Worm (Caenorhabditis elegans) whole organism, L4 larva: Measurements from ENCODE around the gene F42D1.4.

Experiments used
- ZK337.2 ChIP-seq: fragments of 200-800 bp; sonication (Bioruptor generic); IDR thresholded peaks from 2 replicates; pipeline ENCODE4 v1.3.6; 2022; ENCODE audit warnings: missing genetic modification reagents, missing genetic modification characterization, missing compliant biosample characterization
- ama-1 ChIP-seq: fragments of 150-350 bp; optimal IDR thresholded peaks from 2 replicates; lab custom pipeline; 2014; ENCODE audit warnings: inconsistent platforms, mixed read lengths
- ctbp-1 ChIP-seq: fragments of 200-800 bp; sonication (Bioruptor generic); IDR thresholded peaks from 2 replicates; pipeline ENCODE4 v1.3.6; 2022; ENCODE audit warnings: missing genetic modification reagents, missing genetic modification characterization, missing compliant biosample characterization
- daf-12 ChIP-seq: fragments of 150-350 bp; optimal IDR thresholded peaks from 2 replicates; lab custom pipeline; 2014; ENCODE audit warnings: missing biosample characterization, missing genetic modification reagents, missing genetic modification characterization
- hif-1 ChIP-seq, 2 experiments: sonication (generic microtip); optimal IDR thresholded peaks; 2 replicates each; lab custom pipeline; 2016 to 2017; ENCODE audit warnings: missing compliant biosample characterization in 2 of 2, missing genetic modification characterization in 2 of 2, missing genetic modification reagents in 2 of 2, missing genotype in 2 of 2, mild to moderate bottlenecking in 1 of 2
- jun-1 ChIP-seq: fragments of 150-350 bp; optimal IDR thresholded peaks from 2 replicates; lab custom pipeline; 2014; ENCODE audit warnings: missing biosample characterization, missing genetic modification reagents, missing genetic modification characterization
- mep-1 ChIP-seq: fragments of 150-350 bp; sonication (generic microtip); optimal IDR thresholded peaks from 3 replicates; lab custom pipeline; 2014; ENCODE audit warnings: missing biosample characterization, missing genetic modification characterization
- pha-4 ChIP-seq, 2 experiments: fragments of 150-350 bp in 1 of 2; fragments of 200-800 bp in 1 of 2; sonication (Bioruptor generic) in 1 of 2; IDR thresholded peaks in 1 of 2; optimal IDR thresholded peaks in 1 of 2; 2 replicates each; pipeline versions ENCODE4 v1.3.6 to Lab custom; 2014 to 2022; ENCODE audit warnings: missing genetic modification characterization in 2 of 2, missing genetic modification reagents in 2 of 2, missing biosample characterization in 1 of 2, missing compliant biosample characterization in 1 of 2
- skn-1 ChIP-seq: fragments of 150-350 bp; optimal IDR thresholded peaks from 2 replicates; lab custom pipeline; 2014; ENCODE audit warnings: missing biosample characterization, missing genetic modification characterization
- snpc-1.2 ChIP-seq: fragments of 200-800 bp; sonication (Bioruptor generic); IDR thresholded peaks from 2 replicates; pipeline ENCODE4 v1.3.6; 2022; ENCODE audit warnings: missing genetic modification reagents, missing genetic modification characterization, missing compliant biosample characterization
- unc-62 ChIP-seq, 3 experiments: fragments of 150-350 bp in 1 of 3; sonication (generic microtip); optimal IDR thresholded peaks in 2 of 3; peaks in 1 of 3; 1 replicate in 1 of 3; 2 replicates in 2 of 3; lab custom pipeline; 2014 to 2017; ENCODE audit warnings: missing biosample characterization in 3 of 3, missing genetic modification characterization in 3 of 3, missing genetic modification reagents in 3 of 3, missing genotype in 1 of 3

DNA sequence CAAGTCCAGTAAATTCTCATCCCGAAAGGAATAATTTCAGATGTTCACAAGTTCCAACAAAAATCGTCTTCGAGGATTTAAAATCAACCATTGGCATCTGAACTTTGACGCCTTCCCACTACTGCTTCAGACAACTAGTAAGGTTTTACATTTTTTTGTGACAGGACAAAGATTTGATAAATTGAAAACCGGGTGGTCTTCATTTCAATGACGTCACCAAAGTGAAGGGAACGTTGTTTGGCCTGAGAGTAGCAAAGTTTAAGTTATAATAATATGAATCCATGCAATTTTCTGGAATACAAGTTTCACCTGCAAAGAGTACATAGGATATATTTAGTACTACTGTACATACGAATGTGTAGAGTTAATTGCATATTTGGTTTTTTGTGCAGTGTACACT, 12.9 kb upstream of the F42D1.4 start:
- TF ChIP-seq snpc-1.2 (GFP tag; lab: Robert Waterston, UW) (no peak), ama-1 (no peak), hif-1 (tag; optimal IDR thresholded peaks at IDR 0.05; lab: Kevin White, UChicago) (no peak), daf-12 (tag; lab: Kevin White, UChicago) (no peak), jun-1 (tag; lab: Kevin White, UChicago) (no peak), skn-1 (tag; lab: Kevin White, UChicago) (no peak), pha-4 (GFP tag; IDR thresholded peaks at IDR 0.05; lab: Robert Waterston, UW) (no peak), pha-4 (tag; optimal IDR thresholded peaks at IDR 0.05; lab: Kevin White, UChicago) (no peak), unc-62 (GFP tag; optimal IDR thresholded peaks at IDR 0.05 in 1 of 2; lab: Kevin White, UChicago) (peak in 1 of 2 experiments; percentile 36), unc-62 (tag; optimal IDR thresholded peaks at IDR 0.05; lab: Kevin White, UChicago) (no peak), ZK337.2 (GFP tag; lab: Robert Waterston, UW) (no peak), ctbp-1 (GFP tag; lab: Robert Waterston, UW) (no peak), mep-1 (tag; lab: Kevin White, UChicago) (no peak)
